Fruit fly (Drosophila melanogaster) whole organism, embryonic: ENCODE results near the gene CG32425.

Source experiments
- Ada2b ChIP-seq: fragments of 200-800 bp; sonication (Bioruptor generic); IDR thresholded peaks from 2 replicates; pipeline ENCODE4 v1.3.6; 2022; ENCODE audit warnings: missing biosample characterization, missing genetic modification characterization
- Awh ChIP-seq: fragments of 200-800 bp; sonication (Bioruptor generic); IDR thresholded peaks from 2 replicates; pipeline ENCODE4, ENCODE4 v1.3.6; 2022; ENCODE audit warnings: missing biosample characterization, missing genetic modification characterization
- CG10267 ChIP-seq: fragments of 200-800 bp; sonication (Bioruptor generic); optimal IDR thresholded peaks from 2 replicates; lab custom pipeline; 2018; ENCODE audit warnings: missing biosample characterization, mild to moderate bottlenecking, missing genetic modification characterization, moderate library complexity
- CG12299 ChIP-seq: fragments of 200-800 bp; sonication (Bioruptor generic); optimal IDR thresholded peaks from 2 replicates; lab custom pipeline; 2018; ENCODE audit warnings: missing biosample characterization, mild to moderate bottlenecking, missing genetic modification characterization
- CG13296 ChIP-seq: fragments of 200-800 bp; sonication (Bioruptor generic); optimal IDR thresholded peaks from 3 replicates; lab custom pipeline; 2018; ENCODE audit warnings: missing biosample characterization, mild to moderate bottlenecking, missing genetic modification characterization
- CG13624 ChIP-seq: fragments of 200-800 bp; sonication (Bioruptor generic); optimal IDR thresholded peaks from 2 replicates; lab custom pipeline; 2016; ENCODE audit warnings: missing biosample characterization, missing genetic modification characterization
- CG13894 ChIP-seq: fragments of 200-800 bp; sonication (Bioruptor generic); optimal IDR thresholded peaks from 3 replicates; lab custom pipeline; 2018; ENCODE audit warnings: missing biosample characterization, mild to moderate bottlenecking, missing genetic modification characterization, moderate library complexity
- CG14441 ChIP-seq: fragments of 200-800 bp; sonication (Bioruptor generic); IDR thresholded peaks from 2 replicates; pipeline ENCODE4 v1.3.6; 2022; ENCODE audit warnings: missing biosample characterization, missing genetic modification characterization
- CG1602 ChIP-seq: fragments of 200-800 bp; sonication (Bioruptor generic); optimal IDR thresholded peaks from 3 replicates; lab custom pipeline; 2016; ENCODE audit warnings: missing biosample characterization, missing genetic modification characterization
- CG16779 ChIP-seq: fragments of 200-800 bp; sonication (Bioruptor generic); IDR thresholded peaks from 2 replicates; pipeline ENCODE4 v1.3.6; 2022; ENCODE audit warnings: missing biosample characterization, missing genetic modification characterization
- CG17361 ChIP-seq: fragments of 200-800 bp; sonication (Bioruptor generic); IDR thresholded peaks from 3 replicates; pipeline ENCODE4 v1.3.6; 2022; ENCODE audit warnings: missing biosample characterization, missing genetic modification characterization
- CG17912 ChIP-seq: fragments of 200-800 bp; sonication (Bioruptor generic); optimal IDR thresholded peaks from 2 replicates; lab custom pipeline; 2018; ENCODE audit warnings: missing biosample characterization, mild to moderate bottlenecking, missing genetic modification characterization
- CG30431 ChIP-seq: fragments of 200-800 bp; sonication (Bioruptor generic); optimal IDR thresholded peaks from 2 replicates; lab custom pipeline; 2017; ENCODE audit warnings: missing biosample characterization, missing genetic modification characterization
- CG3065 ChIP-seq: fragments of 200-800 bp; sonication (Bioruptor generic); optimal IDR thresholded peaks from 2 replicates; lab custom pipeline; 2016; ENCODE audit warnings: missing biosample characterization, missing genetic modification characterization
- CG3407 ChIP-seq: fragments of 200-800 bp; sonication (Bioruptor generic); optimal IDR thresholded peaks from 2 replicates; lab custom pipeline; 2018; ENCODE audit warnings: missing biosample characterization, mild to moderate bottlenecking, missing genetic modification characterization
- CG34224 ChIP-seq: fragments of 200-800 bp; sonication (Bioruptor generic); IDR thresholded peaks from 3 replicates; pipeline ENCODE4 v1.3.6; 2022; ENCODE audit warnings: missing biosample characterization, missing genetic modification characterization; ENCODE audit not compliant: partially characterized antibody
- CG4424 ChIP-seq: fragments of 200-800 bp; sonication (Bioruptor generic); optimal IDR thresholded peaks from 3 replicates; lab custom pipeline; 2016; ENCODE audit warnings: missing biosample characterization, missing genetic modification characterization
- CG8281 ChIP-seq: fragments of 200-800 bp; sonication (Bioruptor generic); optimal IDR thresholded peaks from 2 replicates; lab custom pipeline; 2018; ENCODE audit warnings: missing biosample characterization, mild to moderate bottlenecking, missing genetic modification characterization, moderate library complexity
- CG8290 ChIP-seq, 3 experiments: fragments of 200-800 bp; sonication (Bioruptor generic); optimal IDR thresholded peaks; 2 replicates each; lab custom pipeline; 2016 to 2019; ENCODE audit warnings: missing biosample characterization in 3 of 3, missing genetic modification characterization in 3 of 3, mild to moderate bottlenecking in 2 of 3, moderate library complexity in 1 of 3
- CG8388 ChIP-seq: fragments of 200-800 bp; sonication (Bioruptor generic); optimal IDR thresholded peaks from 2 replicates; lab custom pipeline; 2019; ENCODE audit warnings: missing biosample characterization, mild to moderate bottlenecking, missing genetic modification characterization, moderate library complexity
- CG9932 ChIP-seq: fragments of 200-800 bp; sonication (Bioruptor generic); IDR thresholded peaks from 2 replicates; pipeline ENCODE4 v1.3.6; 2022; ENCODE audit warnings: missing biosample characterization, missing genetic modification characterization
- D ChIP-seq, 2 experiments: fragments of 200-800 bp in 1 of 2; fragments of >200 bp in 1 of 2; sonication (Bioruptor generic) in 1 of 2; optimal IDR thresholded peaks; 2 replicates in 1 of 2; 3 replicates in 1 of 2; lab custom pipeline; 2017; ENCODE audit warnings: mild to moderate bottlenecking in 1 of 2, missing biosample characterization in 1 of 2, missing genetic modification characterization in 1 of 2, missing genetic modification reagents in 1 of 2
- HLH54F ChIP-seq: fragments of 200-800 bp; sonication (Bioruptor generic); optimal IDR thresholded peaks from 3 replicates; lab custom pipeline; 2016; ENCODE audit warnings: missing biosample characterization, missing genetic modification characterization
- HLHmδ ChIP-seq: fragments of 200-800 bp; sonication (Bioruptor generic); optimal IDR thresholded peaks from 2 replicates; lab custom pipeline; 2018; ENCODE audit warnings: missing biosample characterization, mild to moderate bottlenecking, missing genetic modification characterization, moderate library complexity
- NC2α ChIP-seq: fragments of 200-800 bp; sonication (Bioruptor generic); optimal IDR thresholded peaks from 2 replicates; lab custom pipeline; 2016; ENCODE audit warnings: missing biosample characterization, missing genetic modification characterization
- Oaz ChIP-seq: fragments of 200-800 bp; sonication (Bioruptor generic); IDR thresholded peaks from 2 replicates; pipeline ENCODE4 v1.3.6; 2022; ENCODE audit warnings: missing biosample characterization, missing genetic modification characterization
- Ptx1 ChIP-seq: fragments of 200-800 bp; sonication (Bioruptor generic); IDR thresholded peaks from 2 replicates; pipeline ENCODE4 v1.3.6; 2022; ENCODE audit warnings: missing biosample characterization, missing genetic modification characterization
- Rx ChIP-seq: fragments of 200-800 bp; sonication (Bioruptor generic); IDR thresholded peaks from 2 replicates; pipeline ENCODE4 v1.3.6; 2022; ENCODE audit warnings: missing biosample characterization, missing genetic modification characterization
- Scr ChIP-seq: fragments of 200-800 bp; sonication (Bioruptor generic); IDR thresholded peaks from 2 replicates; pipeline ENCODE4 v1.3.6; 2022; ENCODE audit warnings: missing biosample characterization, missing genetic modification characterization; ENCODE audit not compliant: partially characterized antibody
- Taf1 ChIP-seq: fragments of 200-800 bp; sonication (Bioruptor generic); IDR thresholded peaks from 2 replicates; pipeline ENCODE4 v1.3.6; 2022; ENCODE audit warnings: missing biosample characterization, missing genetic modification characterization
- Trl ChIP-seq, 3 experiments: fragments of >200 bp in 2 of 3; fragments of 200-800 bp in 1 of 3; sonication (Bioruptor generic) in 1 of 3; optimal IDR thresholded peaks; 2 replicates in 1 of 3; 3 replicates in 2 of 3; lab custom pipeline; 2016 to 2017; ENCODE audit warnings: missing biosample characterization in 1 of 3, missing genetic modification characterization in 1 of 3
- croc ChIP-seq: fragments of 200-800 bp; sonication (Bioruptor generic); conservative IDR thresholded peaks from 3 replicates; pipeline ENCODE4 v1.3.6; 2022; ENCODE audit warnings: missing biosample characterization, missing genetic modification characterization
- crp ChIP-seq, 2 experiments: fragments of 200-800 bp; sonication (Bioruptor generic); optimal IDR thresholded peaks; 2 replicates in 1 of 2; 3 replicates in 1 of 2; lab custom pipeline; 2017; ENCODE audit warnings: missing biosample characterization in 2 of 2, missing genetic modification characterization in 2 of 2, mild to moderate bottlenecking in 1 of 2, moderate library complexity in 1 of 2
- dan ChIP-seq: fragments of 200-800 bp; sonication (Bioruptor generic); IDR thresholded peaks from 2 replicates; pipeline ENCODE4 v1.3.6; 2022; ENCODE audit warnings: missing biosample characterization, missing genetic modification characterization
- dpn ChIP-seq, 2 experiments: fragments of 200-800 bp; sonication (Bioruptor generic); optimal IDR thresholded peaks; 3 replicates each; lab custom pipeline; 2016; ENCODE audit warnings: missing biosample characterization in 2 of 2, missing genetic modification characterization in 2 of 2
- fd96Cb ChIP-seq: fragments of 200-800 bp; sonication (Bioruptor generic); optimal IDR thresholded peaks from 2 replicates; lab custom pipeline; 2018; ENCODE audit warnings: missing biosample characterization, mild to moderate bottlenecking, missing genetic modification characterization, moderate library complexity
- gro ChIP-seq: fragments of 200-800 bp; sonication (Bioruptor generic); optimal IDR thresholded peaks from 2 replicates; lab custom pipeline; 2016; ENCODE audit warnings: missing biosample characterization, missing genetic modification characterization
- insv ChIP-seq, 2 experiments: fragments of 200-800 bp; sonication (Bioruptor generic); optimal IDR thresholded peaks; 3 replicates each; lab custom pipeline; 2016 to 2018; ENCODE audit warnings: missing biosample characterization in 2 of 2, missing genetic modification characterization in 2 of 2
- jumu ChIP-seq: fragments of 200-800 bp; sonication (Bioruptor generic); optimal IDR thresholded peaks from 3 replicates; lab custom pipeline; 2016; ENCODE audit warnings: missing biosample characterization, missing genetic modification characterization
- kay ChIP-seq: fragments of 200-800 bp; sonication (Bioruptor generic); optimal IDR thresholded peaks from 2 replicates; lab custom pipeline; 2016; ENCODE audit warnings: missing biosample characterization, missing genetic modification characterization
- maf-S ChIP-seq: fragments of 200-800 bp; sonication (Bioruptor generic); optimal IDR thresholded peaks from 2 replicates; lab custom pipeline; 2016; ENCODE audit warnings: missing biosample characterization, missing genetic modification characterization
- p53 ChIP-seq: fragments of 200-800 bp; sonication (Bioruptor generic); optimal IDR thresholded peaks from 2 replicates; lab custom pipeline; 2016; ENCODE audit warnings: missing biosample characterization, missing genetic modification characterization
- row ChIP-seq: fragments of 200-800 bp; sonication (Bioruptor generic); IDR thresholded peaks from 3 replicates; pipeline ENCODE4 v1.3.6; 2022; ENCODE audit warnings: missing biosample characterization, missing genetic modification characterization
- sens ChIP-seq: fragments of 200-800 bp; sonication (Bioruptor generic); peaks from one replicate; lab custom pipeline; 2016; ENCODE audit warnings: missing biosample characterization, missing genetic modification characterization
- shn ChIP-seq: fragments of 200-800 bp; sonication (Bioruptor generic); optimal IDR thresholded peaks from 3 replicates; lab custom pipeline; 2016; ENCODE audit warnings: missing biosample characterization, missing genetic modification characterization
- slbo ChIP-seq: fragments of 200-800 bp; sonication (Bioruptor generic); IDR thresholded peaks from 2 replicates; pipeline ENCODE4 v1.3.6; 2022; ENCODE audit warnings: missing biosample characterization, missing genetic modification characterization
- tap ChIP-seq: fragments of 200-800 bp; optimal IDR thresholded peaks from 3 replicates; lab custom pipeline; 2019; ENCODE audit warnings: missing biosample characterization, mild to moderate bottlenecking, missing genetic modification characterization, moderate library complexity
- vvl ChIP-seq: fragments of 200-800 bp; sonication (Bioruptor generic); IDR thresholded peaks from 2 replicates; pipeline ENCODE4 v1.3.6; 2022; ENCODE audit warnings: missing biosample characterization, missing genetic modification characterization
- zfh1 ChIP-seq: fragments of 200-800 bp; sonication (Bioruptor generic); IDR thresholded peaks from 3 replicates; pipeline ENCODE4 v1.3.6; 2022; ENCODE audit warnings: missing biosample characterization, missing genetic modification characterization

The CG32425 gene

DNA sequence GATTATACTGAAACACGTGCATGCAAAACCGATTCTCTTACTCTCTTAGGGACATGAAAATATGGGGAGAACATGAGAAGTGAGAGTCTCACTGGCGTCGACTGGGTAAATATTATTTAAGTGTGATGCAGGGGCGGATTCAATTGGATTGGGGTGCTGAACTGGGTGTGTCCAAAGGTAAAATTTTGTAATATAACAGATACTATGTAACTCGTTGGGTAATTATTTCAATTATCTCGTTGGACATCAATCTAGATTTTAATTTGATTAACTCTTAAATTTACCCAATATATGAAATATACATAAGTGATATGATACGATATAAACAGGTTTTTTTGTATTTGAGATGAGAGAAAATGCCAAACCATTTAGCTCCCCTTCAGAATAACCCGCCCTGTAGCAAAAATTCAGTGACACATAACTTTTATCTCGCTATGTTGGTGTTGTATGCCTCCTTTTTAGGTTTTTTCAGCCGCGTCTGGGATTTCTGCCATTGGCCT, 11.1 kb downstream of the CG32425 start (continued):
- peak; percentile 96 for TF ChIP-seq Taf1 (GFP tag; lab: Robert Waterston, UW)
- peak; percentile 82 for TF ChIP-seq Awh (GFP tag; lab: Robert Waterston, UW)
- TF ChIP-seq tap (tag; lab: Kevin White, UChicago): peak; percentile 56
- peak; percentile 98 for TF ChIP-seq CG9932 (GFP tag; lab: Robert Waterston, UW)
- TF ChIP-seq sens (GFP tag; lab: Kevin White, UChicago): peak; percentile 99
- TF ChIP-seq Ada2b: peak; percentile 94
- TF ChIP-seq zfh1 (GFP tag; lab: Robert Waterston, UW): peak; percentile 92
- peak; percentile 89 for TF ChIP-seq CG1602 (GFP tag; lab: Kevin White, UChicago)
- TF ChIP-seq CG8290 (GFP tag; optimal IDR thresholded peaks at IDR 0.05; lab: Kevin White, UChicago): peak; percentile 78
- peak; percentile 58 to 96 for TF ChIP-seq CG8290 (tag; optimal IDR thresholded peaks at IDR 0.05; lab: Kevin White, UChicago)
- TF ChIP-seq D (optimal IDR thresholded peaks at IDR 0.05; lab: Kevin White, UChicago): no peak
- TF ChIP-seq D (GFP tag; optimal IDR thresholded peaks at IDR 0.05; lab: Kevin White, UChicago): peak; percentile 84
- TF ChIP-seq dpn (GFP tag; optimal IDR thresholded peaks at IDR 0.05; lab: Kevin White, UChicago): peak; percentile 95 to 96
- TF ChIP-seq CG13624 (GFP tag; lab: Kevin White, UChicago): peak; percentile 97
- peak; percentile 96 for TF ChIP-seq vvl (GFP tag; lab: Robert Waterston, UW)
- peak; percentile 91 for TF ChIP-seq fd96Cb (tag; lab: Kevin White, UChicago)
- no peak; the same call in 1 of the 2 replicates for TF ChIP-seq Oaz (GFP tag; lab: Robert Waterston, UW)
- TF ChIP-seq CG17361 (GFP tag; lab: Robert Waterston, UW): peak; percentile 93
- TF ChIP-seq p53: peak; percentile 80
- TF ChIP-seq Ptx1 (GFP tag; lab: Robert Waterston, UW): peak; percentile 95
- TF ChIP-seq CG17912 (GFP tag; lab: Kevin White, UChicago): peak; percentile 20
- peak; percentile 71 for TF ChIP-seq CG8388 (GFP tag; lab: Kevin White, UChicago)
- TF ChIP-seq row (GFP tag; lab: Robert Waterston, UW): peak; percentile 97
- TF ChIP-seq kay: peak; percentile 95
- TF ChIP-seq dan (GFP tag; lab: Robert Waterston, UW): peak; percentile 78
- peak; percentile 77 for TF ChIP-seq CG12299 (tag; lab: Kevin White, UChicago)
- peak; percentile 94 for TF ChIP-seq gro (GFP tag; lab: Kevin White, UChicago)
- TF ChIP-seq CG8281 (tag; lab: Kevin White, UChicago): peak; percentile 76
- TF ChIP-seq CG4424 (GFP tag; lab: Kevin White, UChicago): peak; percentile 94
- peak; percentile 79 for TF ChIP-seq jumu
- peak; percentile 98 for TF ChIP-seq slbo (GFP tag; lab: Robert Waterston, UW)
- TF ChIP-seq CG30431: peak; percentile 75
- TF ChIP-seq CG3065 (GFP tag; lab: Kevin White, UChicago): peak; percentile 73
- TF ChIP-seq CG34224 (GFP tag; lab: Robert Waterston, UW): peak; percentile 52; the same call in 1 of the 3 replicates
- TF ChIP-seq croc (GFP tag; lab: Robert Waterston, UW): peak; percentile 84
- peak; percentile 52 for TF ChIP-seq Scr (GFP tag; lab: Robert Waterston, UW)
- peak; percentile 96 for TF ChIP-seq CG16779 (GFP tag; lab: Robert Waterston, UW)
- TF ChIP-seq insv (GFP tag; optimal IDR thresholded peaks at IDR 0.05; lab: Kevin White, UChicago): peak in 1 of 2 experiments; percentile 56
- peak; percentile 65 to 88 for TF ChIP-seq Trl (optimal IDR thresholded peaks at IDR 0.05; lab: Kevin White, UChicago)
- TF ChIP-seq Trl (GFP tag; optimal IDR thresholded peaks at IDR 0.05; lab: Kevin White, UChicago): peak; percentile 85
- peak; percentile 96 for TF ChIP-seq HLH54F (GFP tag; lab: Kevin White, UChicago)
- TF ChIP-seq HLHmδ (GFP tag; lab: Kevin White, UChicago): peak; percentile 37
- TF ChIP-seq crp (GFP tag; optimal IDR thresholded peaks at IDR 0.05; lab: Kevin White, UChicago): peak in 1 of 2 experiments; percentile 55
- TF ChIP-seq shn (GFP tag; lab: Kevin White, UChicago): peak; percentile 86
- peak; percentile 80 for TF ChIP-seq CG10267 (tag; lab: Kevin White, UChicago)
- TF ChIP-seq CG14441: peak; percentile 4
- TF ChIP-seq CG13894 (tag; lab: Kevin White, UChicago): peak; percentile 97
- TF ChIP-seq CG13296 (GFP tag; lab: Kevin White, UChicago): peak; percentile 94
- TF ChIP-seq CG3407 (GFP tag; lab: Kevin White, UChicago): peak; percentile 73
- TF ChIP-seq maf-S (GFP tag; lab: Kevin White, UChicago): peak; percentile 88
- TF ChIP-seq Rx: peak; percentile 74
- peak; percentile 81 for TF ChIP-seq NC2α (GFP tag; lab: Kevin White, UChicago)
